Fruit fly (Drosophila melanogaster) whole organism, embryonic: Measurements from ENCODE around the gene SuUR.

ENCODE experiments used
- Atf3 ChIP-seq: fragments of 200-800 bp; sonication (Bioruptor generic); optimal IDR thresholded peaks from 3 replicates; lab custom pipeline; 2016; ENCODE audit warnings: missing biosample characterization, missing genetic modification characterization
- Atf6 ChIP-seq: fragments of 200-800 bp; sonication (Bioruptor generic); IDR thresholded peaks from 2 replicates; pipeline ENCODE4 v1.3.6; 2022; ENCODE audit warnings: missing biosample characterization, missing genetic modification characterization
- CG10274 ChIP-seq: fragments of 200-800 bp; sonication (Bioruptor generic); optimal IDR thresholded peaks from 3 replicates; lab custom pipeline; 2017; ENCODE audit warnings: missing biosample characterization, mild to moderate bottlenecking, missing genetic modification characterization
- CG10366 ChIP-seq: fragments of 200-800 bp; sonication (Bioruptor generic); IDR thresholded peaks from 2 replicates; pipeline ENCODE4 v1.3.6; 2022; ENCODE audit warnings: missing biosample characterization, missing genetic modification characterization
- CG10959 ChIP-seq: fragments of 200-800 bp; sonication (Bioruptor generic); IDR thresholded peaks from 2 replicates; pipeline ENCODE4 v1.3.6; 2022; ENCODE audit warnings: missing biosample characterization, missing genetic modification characterization
- CG11456 ChIP-seq: fragments of 200-800 bp; sonication (Bioruptor generic); IDR thresholded peaks from 3 replicates; pipeline ENCODE4 v1.3.6; 2022; ENCODE audit warnings: missing biosample characterization, missing genetic modification characterization
- CG11695 ChIP-seq: fragments of 200-800 bp; sonication (Bioruptor generic); IDR thresholded peaks from 3 replicates; pipeline ENCODE4 v1.3.6; 2022; ENCODE audit warnings: missing biosample characterization, missing genetic modification characterization
- CG12391 ChIP-seq: fragments of 200-800 bp; sonication (Bioruptor generic); optimal IDR thresholded peaks from 3 replicates; lab custom pipeline; 2018; ENCODE audit warnings: missing biosample characterization, mild to moderate bottlenecking, missing genetic modification characterization, moderate library complexity
- CG17385 ChIP-seq: fragments of 200-800 bp; sonication (Bioruptor generic); optimal IDR thresholded peaks from 3 replicates; lab custom pipeline; 2018; ENCODE audit warnings: missing biosample characterization, mild to moderate bottlenecking, missing genetic modification characterization
- CG17912 ChIP-seq: fragments of 200-800 bp; sonication (Bioruptor generic); optimal IDR thresholded peaks from 2 replicates; lab custom pipeline; 2018; ENCODE audit warnings: missing biosample characterization, mild to moderate bottlenecking, missing genetic modification characterization
- CG18262 ChIP-seq: fragments of 200-800 bp; optimal IDR thresholded peaks from 3 replicates; lab custom pipeline; 2019; ENCODE audit warnings: missing biosample characterization, mild to moderate bottlenecking, missing genetic modification characterization, moderate library complexity
- CG31224 ChIP-seq: fragments of 200-800 bp; sonication (Bioruptor generic); IDR thresholded peaks from 2 replicates; pipeline ENCODE4 v1.3.6; 2022; ENCODE audit warnings: missing biosample characterization, missing genetic modification characterization
- CG3163 ChIP-seq: fragments of 200-800 bp; sonication (Bioruptor generic); optimal IDR thresholded peaks from 3 replicates; lab custom pipeline; 2016; ENCODE audit warnings: missing biosample characterization, missing genetic modification characterization
- CG3995 ChIP-seq: fragments of 200-800 bp; sonication (Bioruptor generic); optimal IDR thresholded peaks from 3 replicates; lab custom pipeline; 2016; ENCODE audit warnings: missing biosample characterization, missing genetic modification characterization
- CG5180 ChIP-seq: fragments of 200-800 bp; sonication (Bioruptor generic); optimal IDR thresholded peaks from 3 replicates; lab custom pipeline; 2017; ENCODE audit warnings: missing biosample characterization, missing genetic modification characterization, mild to moderate bottlenecking, moderate library complexity, missing genetic modification reagents
- CG7372 ChIP-seq: fragments of 200-800 bp; sonication (Bioruptor generic); IDR thresholded peaks from 2 replicates; pipeline ENCODE4 v1.3.6; 2022; ENCODE audit warnings: missing biosample characterization, missing genetic modification characterization
- CG7556 ChIP-seq: fragments of 200-800 bp; sonication (Bioruptor generic); optimal IDR thresholded peaks from 2 replicates; lab custom pipeline; 2017; ENCODE audit warnings: missing biosample characterization, mild to moderate bottlenecking, missing genetic modification characterization
- CG8359 ChIP-seq: fragments of 200-800 bp; sonication (Bioruptor generic); optimal IDR thresholded peaks from 2 replicates; lab custom pipeline; 2017; ENCODE audit warnings: missing biosample characterization, mild to moderate bottlenecking, missing genetic modification characterization, borderline replicate concordance
- CG8388 ChIP-seq: fragments of 200-800 bp; sonication (Bioruptor generic); optimal IDR thresholded peaks from 2 replicates; lab custom pipeline; 2019; ENCODE audit warnings: missing biosample characterization, mild to moderate bottlenecking, missing genetic modification characterization, moderate library complexity
- CG9215 ChIP-seq: fragments of 200-800 bp; sonication (Bioruptor generic); IDR thresholded peaks from 2 replicates; pipeline ENCODE4 v1.3.6; 2022; ENCODE audit warnings: missing biosample characterization, missing genetic modification characterization
- CG9437 ChIP-seq: fragments of 200-800 bp; sonication (Bioruptor generic); optimal IDR thresholded peaks from 2 replicates; lab custom pipeline; 2018; ENCODE audit warnings: missing biosample characterization, mild to moderate bottlenecking, missing genetic modification characterization
- CG9797 ChIP-seq: fragments of 200-800 bp; sonication (Bioruptor generic); optimal IDR thresholded peaks from 3 replicates; lab custom pipeline; 2018; ENCODE audit warnings: missing biosample characterization, mild to moderate bottlenecking, missing genetic modification characterization
- D19B ChIP-seq: fragments of 200-800 bp; sonication (Bioruptor generic); optimal IDR thresholded peaks from 2 replicates; lab custom pipeline; 2017; ENCODE audit warnings: missing biosample characterization, mild to moderate bottlenecking, missing genetic modification characterization
- Deaf1 ChIP-seq: fragments of 200-800 bp; optimal IDR thresholded peaks from 3 replicates; lab custom pipeline; 2019; ENCODE audit warnings: missing biosample characterization, mild to moderate bottlenecking, missing genetic modification characterization, moderate library complexity
- Dref ChIP-seq: fragments of 200-800 bp; sonication (Bioruptor generic); IDR thresholded peaks from 2 replicates; pipeline ENCODE4 v1.3.6; 2022; ENCODE audit warnings: missing biosample characterization, missing genetic modification characterization
- E2f1 ChIP-seq: fragments of 200-800 bp; sonication (Bioruptor generic); IDR thresholded peaks from 2 replicates; pipeline ENCODE4 v1.3.6; 2022; ENCODE audit warnings: missing biosample characterization, missing genetic modification characterization
- HLH4C ChIP-seq: fragments of 200-800 bp; sonication (Bioruptor generic); IDR thresholded peaks from 3 replicates; pipeline ENCODE4 v1.3.6; 2022; ENCODE audit warnings: missing biosample characterization, missing genetic modification characterization; ENCODE audit not compliant: partially characterized antibody
- HLHmδ ChIP-seq: fragments of 200-800 bp; sonication (Bioruptor generic); optimal IDR thresholded peaks from 2 replicates; lab custom pipeline; 2018; ENCODE audit warnings: missing biosample characterization, mild to moderate bottlenecking, missing genetic modification characterization, moderate library complexity
- Hr39 ChIP-seq: fragments of >200 bp; optimal IDR thresholded peaks from 2 replicates; lab custom pipeline; 2017
- Med ChIP-seq: fragments of 200-800 bp; sonication (Bioruptor generic); peaks from one replicate; lab custom pipeline; 2016; ENCODE audit warnings: missing biosample characterization, missing genetic modification characterization, mild to moderate bottlenecking, inconsistent platforms, moderate library complexity
- Mrtf ChIP-seq: fragments of 200-800 bp; sonication (Bioruptor generic); IDR thresholded peaks from 3 replicates; pipeline ENCODE4 v1.3.6; 2022; ENCODE audit warnings: missing biosample characterization, missing genetic modification characterization
- Nf-YB ChIP-seq: fragments of 200-800 bp; sonication (Bioruptor generic); optimal IDR thresholded peaks from 3 replicates; lab custom pipeline; 2019; ENCODE audit warnings: missing biosample characterization, mild to moderate bottlenecking, missing genetic modification characterization, moderate library complexity
- Opbp ChIP-seq: fragments of 200-800 bp; sonication (Bioruptor generic); IDR thresholded peaks from 3 replicates; pipeline ENCODE4 v1.3.6; 2022; ENCODE audit warnings: missing biosample characterization, missing genetic modification characterization; ENCODE audit not compliant: partially characterized antibody
- Rfx ChIP-seq: fragments of 200-800 bp; sonication (Bioruptor generic); IDR thresholded peaks from 2 replicates; pipeline ENCODE4 v1.3.6; 2022; ENCODE audit warnings: missing biosample characterization, missing genetic modification characterization
- Rx ChIP-seq: fragments of 200-800 bp; sonication (Bioruptor generic); IDR thresholded peaks from 2 replicates; pipeline ENCODE4 v1.3.6; 2022; ENCODE audit warnings: missing biosample characterization, missing genetic modification characterization
- Side ChIP-seq: fragments of 200-800 bp; sonication (Bioruptor generic); optimal IDR thresholded peaks from 2 replicates; lab custom pipeline; 2016; ENCODE audit warnings: missing biosample characterization, missing genetic modification characterization
- aop ChIP-seq: fragments of 200-800 bp; sonication (Bioruptor generic); IDR thresholded peaks from 2 replicates; pipeline ENCODE4 v1.3.6; 2022; ENCODE audit warnings: missing biosample characterization, missing genetic modification characterization
- ara ChIP-seq: fragments of 200-800 bp; sonication (Bioruptor generic); IDR thresholded peaks from 2 replicates; pipeline ENCODE4 v1.3.6; 2022; ENCODE audit warnings: missing biosample characterization, missing genetic modification characterization
- ash1 ChIP-seq: fragments of 200-800 bp; sonication (Bioruptor generic); optimal IDR thresholded peaks from 2 replicates; lab custom pipeline; 2018; ENCODE audit warnings: missing biosample characterization, mild to moderate bottlenecking, missing genetic modification characterization
- ato ChIP-seq: fragments of 200-800 bp; sonication (Bioruptor generic); IDR thresholded peaks from 2 replicates; pipeline ENCODE4 v1.3.6; 2022; ENCODE audit warnings: missing biosample characterization, missing genetic modification characterization; ENCODE audit not compliant: partially characterized antibody
- bigmax ChIP-seq: fragments of 200-800 bp; sonication (Bioruptor generic); optimal IDR thresholded peaks from 2 replicates; lab custom pipeline; 2018; ENCODE audit warnings: missing biosample characterization, mild to moderate bottlenecking, missing genetic modification characterization
- br ChIP-seq: fragments of >200 bp; optimal IDR thresholded peaks from 2 replicates; lab custom pipeline; 2017
- bsh ChIP-seq, 2 experiments: fragments of 200-800 bp; sonication (Bioruptor generic); optimal IDR thresholded peaks; 2 replicates each; lab custom pipeline; 2017 to 2018; ENCODE audit warnings: mild to moderate bottlenecking in 2 of 2, missing biosample characterization in 2 of 2, missing genetic modification characterization in 2 of 2, moderate library complexity in 1 of 2
- emc ChIP-seq: fragments of 200-800 bp; sonication (Bioruptor generic); optimal IDR thresholded peaks from 2 replicates; lab custom pipeline; 2016; ENCODE audit warnings: missing biosample characterization, missing genetic modification characterization
- gcm ChIP-seq: fragments of 200-800 bp; sonication (Bioruptor generic); optimal IDR thresholded peaks from 2 replicates; lab custom pipeline; 2019; ENCODE audit warnings: missing biosample characterization, mild to moderate bottlenecking, missing genetic modification characterization, moderate library complexity
- gro ChIP-seq: fragments of 200-800 bp; sonication (Bioruptor generic); optimal IDR thresholded peaks from 2 replicates; lab custom pipeline; 2016; ENCODE audit warnings: missing biosample characterization, missing genetic modification characterization
- hb ChIP-seq: fragments of 200-800 bp; sonication (Bioruptor generic); IDR thresholded peaks from 3 replicates; pipeline ENCODE4 v1.3.6; 2022; ENCODE audit warnings: missing biosample characterization, missing genetic modification characterization; ENCODE audit not compliant: partially characterized antibody
- nmo ChIP-seq: fragments of 200-800 bp; sonication (Bioruptor generic); optimal IDR thresholded peaks from 2 replicates; lab custom pipeline; 2018; ENCODE audit warnings: missing biosample characterization, mild to moderate bottlenecking, missing genetic modification characterization, moderate library complexity
- pan ChIP-seq, 4 experiments: fragments of >200 bp in 3 of 4; fragments of 200-800 bp in 1 of 4; sonication (Bioruptor generic) in 1 of 4; optimal IDR thresholded peaks in 3 of 4; IDR thresholded peaks in 1 of 4; 2 replicates each; pipeline versions ENCODE4 v1.3.6 to Lab custom; 2017 to 2022; ENCODE audit warnings: missing biosample characterization in 2 of 4, missing genetic modification characterization in 2 of 4, mixed read lengths in 1 of 4
- unc-4 ChIP-seq: fragments of 200-800 bp; sonication (Bioruptor generic); IDR thresholded peaks from 2 replicates; pipeline ENCODE4 v1.3.6; 2022; ENCODE audit warnings: missing biosample characterization, missing genetic modification characterization; ENCODE audit not compliant: partially characterized antibody

Gene SuUR

DNA sequence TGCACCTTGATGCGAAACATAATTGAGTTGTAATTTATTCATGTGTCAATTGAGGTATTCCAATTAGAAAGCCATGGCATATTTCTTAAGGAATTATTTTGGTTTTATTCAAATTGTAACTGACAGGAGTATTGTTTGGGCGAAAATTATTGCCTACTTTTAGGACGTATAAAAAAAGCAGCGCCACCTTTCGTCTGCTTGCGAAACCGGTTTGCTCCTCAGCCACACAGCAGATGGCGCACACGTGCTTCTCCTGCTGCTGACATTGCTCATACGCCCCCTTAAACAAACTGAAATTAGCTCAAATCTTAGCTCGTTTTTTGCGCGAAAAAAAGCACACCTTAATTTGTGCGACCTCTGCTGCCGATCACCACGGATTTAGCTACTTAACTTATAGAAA, 16.9 kb upstream of the SuUR start (continued):
- TF ChIP-seq ato: no peak
- TF ChIP-seq pan (optimal IDR thresholded peaks at IDR 0.05; lab: Kevin White, UChicago): no peak
- TF ChIP-seq pan (GFP tag; optimal IDR thresholded peaks at IDR 0.05 in 1 of 2, IDR thresholded peaks at IDR 0.05 in 1 of 2): peak in 1 of 2 experiments; percentile 75
- no peak for TF ChIP-seq hb (GFP tag; lab: Robert Waterston, UW)
- TF ChIP-seq CG8388 (GFP tag; lab: Kevin White, UChicago): peak; percentile 50
- TF ChIP-seq CG9437 (GFP tag; lab: Kevin White, UChicago): no peak
- TF ChIP-seq unc-4 (GFP tag; lab: Robert Waterston, UW): no peak
- TF ChIP-seq Rx: peak; percentile 71
- TF ChIP-seq Dref: no peak
- TF ChIP-seq CG17385 (GFP tag; lab: Kevin White, UChicago): peak; percentile 64
- peak in 1 of 2 experiments; percentile 72 for TF ChIP-seq bsh (GFP tag; optimal IDR thresholded peaks at IDR 0.05; lab: Kevin White, UChicago)
- TF ChIP-seq CG11695: no peak
- no peak for TF ChIP-seq HLH4C (GFP tag; lab: Robert Waterston, UW)
- TF ChIP-seq CG17912 (GFP tag; lab: Kevin White, UChicago): peak; percentile 85
- peak; percentile 55 for TF ChIP-seq CG10274
- peak; percentile 65; the same call in 1 of the 2 replicates for TF ChIP-seq CG9215 (GFP tag; lab: Robert Waterston, UW)
- no peak for TF ChIP-seq br (lab: Kevin White, UChicago)
- TF ChIP-seq CG9797 (GFP tag; lab: Kevin White, UChicago): no peak
- no peak for TF ChIP-seq CG8359 (GFP tag; lab: Kevin White, UChicago)
- TF ChIP-seq CG3995 (GFP tag; lab: Kevin White, UChicago): no peak
- TF ChIP-seq D19B (GFP tag; lab: Kevin White, UChicago): peak; percentile 1
- no peak for TF ChIP-seq Hr39
- peak; percentile 67 for TF ChIP-seq Atf6 (GFP tag; lab: Robert Waterston, UW)
- peak; percentile 91 for TF ChIP-seq Rfx
- TF ChIP-seq CG12391 (tag; lab: Kevin White, UChicago): peak; percentile 50
- no peak for TF ChIP-seq bigmax (GFP tag; lab: Kevin White, UChicago)
- peak; percentile 63 for TF ChIP-seq E2f1 (GFP tag; lab: Robert Waterston, UW)
- peak; percentile 24 for TF ChIP-seq ash1 (GFP tag; lab: Kevin White, UChicago)
- TF ChIP-seq Atf3: peak; percentile 73
- peak; percentile 63 for TF ChIP-seq CG18262
- TF ChIP-seq CG7556 (GFP tag; lab: Kevin White, UChicago): no peak
- peak; percentile 99 for TF ChIP-seq CG7372
- TF ChIP-seq CG10959: peak; percentile 81
- peak; percentile 66 for TF ChIP-seq CG5180 (GFP tag; lab: Kevin White, UChicago)
- TF ChIP-seq gro (GFP tag; lab: Kevin White, UChicago): no peak
- peak; percentile 42; the same call in 1 of the 2 replicates for TF ChIP-seq aop (GFP tag; lab: Robert Waterston, UW)
- peak; percentile 55; the same call in 1 of the 2 replicates for TF ChIP-seq ara
- TF ChIP-seq Deaf1 (tag; lab: Kevin White, UChicago): peak; percentile 12
- TF ChIP-seq HLHmδ (GFP tag; lab: Kevin White, UChicago): peak; percentile 71
- TF ChIP-seq emc: peak; percentile 40
- no peak for TF ChIP-seq gcm (GFP tag; lab: Kevin White, UChicago)
- TF ChIP-seq Opbp (GFP tag; lab: Robert Waterston, UW): peak; percentile 54; the same call in 1 of the 3 replicates
- peak; percentile 39; the same call in 1 of the 2 replicates for TF ChIP-seq CG31224 (GFP tag; lab: Robert Waterston, UW)
- TF ChIP-seq CG11456 (GFP tag; lab: Robert Waterston, UW): peak; percentile 96
- TF ChIP-seq nmo (GFP tag; lab: Kevin White, UChicago): peak; percentile 68
- peak; percentile 64 for TF ChIP-seq CG3163 (GFP tag; lab: Kevin White, UChicago)
- no peak for TF ChIP-seq Nf-YB (GFP tag; lab: Kevin White, UChicago)
- TF ChIP-seq Med (GFP tag; lab: Kevin White, UChicago): peak; percentile 98
- peak; percentile 60 for TF ChIP-seq CG10366 (GFP tag; lab: Robert Waterston, UW)
- peak; percentile 82 for TF ChIP-seq Mrtf (GFP tag; lab: Robert Waterston, UW)
- peak; percentile 70 for TF ChIP-seq Side (GFP tag; lab: Kevin White, UChicago)
